Fruit fly (Drosophila melanogaster) whole organism, wandering third instar larva: ENCODE measurements around the gene CG1428.

ENCODE experiments used
- Abd-B ChIP-seq: fragments of >200 bp; optimal IDR thresholded peaks from 2 replicates; lab custom pipeline; 2017; ENCODE audit warnings: missing biosample characterization, missing genetic modification characterization
- CG32264 ChIP-seq: fragments of 200-800 bp; sonication (Bioruptor generic); optimal IDR thresholded peaks from 2 replicates; lab custom pipeline; 2016; ENCODE audit warnings: missing biosample characterization, missing genetic modification characterization
- CG9705 ChIP-seq: fragments of 200-800 bp; sonication (Bioruptor generic); optimal IDR thresholded peaks from 2 replicates; lab custom pipeline; 2018; ENCODE audit warnings: missing biosample characterization, mild to moderate bottlenecking, missing genetic modification characterization
- CrebA ChIP-seq: fragments of 200-800 bp; sonication (Bioruptor generic); optimal IDR thresholded peaks from 2 replicates; lab custom pipeline; 2016; ENCODE audit warnings: missing biosample characterization, mild to moderate bottlenecking, missing genetic modification characterization, borderline replicate concordance
- Dfd ChIP-seq: fragments of >200 bp; optimal IDR thresholded peaks from 2 replicates; lab custom pipeline; 2017; ENCODE audit warnings: missing biosample characterization, missing genetic modification characterization
- Dif ChIP-seq: fragments of 200-275, 200-300 bp; sonication (Bioruptor generic); optimal IDR thresholded peaks from 2 replicates; lab custom pipeline; 2018; ENCODE audit warnings: missing biosample characterization, missing genetic modification characterization; ENCODE audit not compliant: partially characterized antibody
- GATAd ChIP-seq: sonication (Bioruptor generic); optimal IDR thresholded peaks from 2 replicates; lab custom pipeline; 2016; ENCODE audit warnings: missing biosample characterization, missing genetic modification characterization
- HLH106 ChIP-seq: fragments of 200-800 bp; optimal IDR thresholded peaks from 3 replicates; lab custom pipeline; 2019; ENCODE audit warnings: missing biosample characterization, mild to moderate bottlenecking, missing genetic modification characterization, moderate library complexity
- Hnf4 ChIP-seq: fragments of 200-800 bp; sonication (Bioruptor generic); optimal IDR thresholded peaks from 2 replicates; lab custom pipeline; 2016; ENCODE audit warnings: missing biosample characterization, mild to moderate bottlenecking, missing genetic modification characterization
- Hr78 ChIP-seq: fragments of >200 bp; optimal IDR thresholded peaks from 2 replicates; lab custom pipeline; 2017; ENCODE audit warnings: missing biosample characterization, missing genetic modification characterization
- Hr83 ChIP-seq: fragments of 200-300 bp; sonication (Bioruptor generic); optimal IDR thresholded peaks from 2 replicates; lab custom pipeline; 2016; ENCODE audit warnings: missing biosample characterization, mild to moderate bottlenecking, missing genetic modification characterization, moderate library complexity; ENCODE audit not compliant: poor library complexity, severe bottlenecking
- Jra ChIP-seq: sonication (Bioruptor generic); optimal IDR thresholded peaks from 2 replicates; lab custom pipeline; 2016; ENCODE audit warnings: missing biosample characterization, missing genetic modification characterization
- Mio ChIP-seq: sonication (Bioruptor generic); optimal IDR thresholded peaks from 2 replicates; lab custom pipeline; 2016; ENCODE audit warnings: missing biosample characterization, missing genetic modification characterization
- Myc ChIP-seq: fragments of >200 bp; optimal IDR thresholded peaks from 2 replicates; lab custom pipeline; 2017
- OdsH ChIP-seq: fragments of 200-800 bp; sonication (Bioruptor generic); optimal IDR thresholded peaks from 2 replicates; lab custom pipeline; 2016; ENCODE audit warnings: missing biosample characterization, mild to moderate bottlenecking, missing genetic modification characterization
- Rel ChIP-seq, 2 experiments: fragments of 200-800 bp; sonication (Bioruptor generic) in 1 of 2; optimal IDR thresholded peaks; 2 replicates in 1 of 2; 3 replicates in 1 of 2; lab custom pipeline; 2016 to 2019; ENCODE audit warnings: mild to moderate bottlenecking in 2 of 2, missing biosample characterization in 2 of 2, missing genetic modification characterization in 2 of 2, moderate library complexity in 1 of 2
- Sp1 ChIP-seq: fragments of 200-800 bp; sonication (Bioruptor generic); optimal IDR thresholded peaks from 3 replicates; lab custom pipeline; 2019; ENCODE audit warnings: missing biosample characterization, mild to moderate bottlenecking, missing genetic modification characterization, moderate library complexity
- Vsx2 ChIP-seq: fragments of 200-300, 225-300 bp; sonication (Bioruptor generic); optimal IDR thresholded peaks from 2 replicates; lab custom pipeline; 2018; ENCODE audit warnings: missing biosample characterization, missing genetic modification characterization; ENCODE audit not compliant: partially characterized antibody
- br ChIP-seq: fragments of 200-800 bp; sonication (Bioruptor generic); optimal IDR thresholded peaks from 2 replicates; lab custom pipeline; 2016; ENCODE audit warnings: missing biosample characterization, missing genetic modification characterization
- brk ChIP-seq: fragments of 200-800 bp; sonication (Bioruptor generic); optimal IDR thresholded peaks from 2 replicates; lab custom pipeline; 2016; ENCODE audit warnings: missing biosample characterization, mild to moderate bottlenecking, missing genetic modification characterization
- dl ChIP-seq, 2 experiments: fragments of 175-275, 200-275 bp in 1 of 2; fragments of 200-275 bp in 1 of 2; sonication (Bioruptor generic); optimal IDR thresholded peaks; lab custom pipeline; 2018; ENCODE audit warnings: mild to moderate bottlenecking in 2 of 2, missing biosample characterization in 2 of 2, missing genetic modification characterization in 2 of 2, moderate library complexity in 2 of 2; ENCODE audit not compliant: partially characterized antibody in 2 of 2, insufficient read depth in 1 of 2
- dmrt93B ChIP-seq: fragments of 200-800 bp; sonication (Bioruptor generic); optimal IDR thresholded peaks from 2 replicates; lab custom pipeline; 2018; ENCODE audit warnings: missing biosample characterization, mild to moderate bottlenecking, missing genetic modification characterization
- dsf ChIP-seq: sonication (Bioruptor generic); optimal IDR thresholded peaks from 2 replicates; lab custom pipeline; 2016; ENCODE audit warnings: missing biosample characterization, missing genetic modification characterization, borderline replicate concordance
- ey ChIP-seq: fragments of 200-800 bp; sonication (Bioruptor generic); optimal IDR thresholded peaks from 2 replicates; lab custom pipeline; 2016; ENCODE audit warnings: missing biosample characterization, missing genetic modification characterization
- foxo ChIP-seq, 2 experiments: fragments of 200-800 bp; sonication (Bioruptor generic); optimal IDR thresholded peaks; 2 replicates in 1 of 2; 3 replicates in 1 of 2; lab custom pipeline; 2016 to 2017; ENCODE audit warnings: missing biosample characterization in 2 of 2, missing genetic modification characterization in 2 of 2
- fru ChIP-seq: fragments of 200-800 bp; sonication (Bioruptor generic); optimal IDR thresholded peaks from 3 replicates; lab custom pipeline; 2016; ENCODE audit warnings: missing biosample characterization, mild to moderate bottlenecking, missing genetic modification characterization
- h ChIP-seq: fragments of 200-800 bp; sonication (Bioruptor generic); optimal IDR thresholded peaks from 3 replicates; lab custom pipeline; 2016; ENCODE audit warnings: missing biosample characterization, mild to moderate bottlenecking, missing genetic modification characterization
- lola ChIP-seq: fragments of >200 bp; optimal IDR thresholded peaks from 2 replicates; lab custom pipeline; 2017; ENCODE audit warnings: missing biosample characterization, missing genetic modification characterization
- pan ChIP-seq: fragments of >200 bp; optimal IDR thresholded peaks from 2 replicates; lab custom pipeline; 2017
- psq ChIP-seq: fragments of 200-800 bp; sonication (Bioruptor generic); optimal IDR thresholded peaks from 3 replicates; lab custom pipeline; 2017; ENCODE audit warnings: missing biosample characterization, mild to moderate bottlenecking, missing genetic modification characterization, moderate library complexity
- rgr ChIP-seq: fragments of 200-800 bp; sonication (Bioruptor generic); optimal IDR thresholded peaks from 3 replicates; lab custom pipeline; 2016; ENCODE audit warnings: missing biosample characterization, mild to moderate bottlenecking, missing genetic modification characterization
- sage ChIP-seq: fragments of 200-800 bp; sonication (Bioruptor generic); optimal IDR thresholded peaks from 2 replicates; lab custom pipeline; 2016; ENCODE audit warnings: missing biosample characterization, mild to moderate bottlenecking, missing genetic modification characterization
- sv ChIP-seq: fragments of 200-800 bp; sonication (Bioruptor generic); optimal IDR thresholded peaks from 3 replicates; lab custom pipeline; 2016; ENCODE audit warnings: missing biosample characterization, missing genetic modification characterization
- tai ChIP-seq: sonication (Bioruptor generic); optimal IDR thresholded peaks from 2 replicates; lab custom pipeline; 2016; ENCODE audit warnings: missing biosample characterization, missing genetic modification characterization
- usp ChIP-seq: fragments of >200 bp; optimal IDR thresholded peaks from 2 replicates; lab custom pipeline; 2017; ENCODE audit warnings: missing biosample characterization, missing genetic modification characterization
- woc ChIP-seq: sonication (Bioruptor generic); optimal IDR thresholded peaks from 2 replicates; lab custom pipeline; 2016; ENCODE audit warnings: missing biosample characterization, mild to moderate bottlenecking, missing genetic modification characterization

CG1428 gene

DNA sequence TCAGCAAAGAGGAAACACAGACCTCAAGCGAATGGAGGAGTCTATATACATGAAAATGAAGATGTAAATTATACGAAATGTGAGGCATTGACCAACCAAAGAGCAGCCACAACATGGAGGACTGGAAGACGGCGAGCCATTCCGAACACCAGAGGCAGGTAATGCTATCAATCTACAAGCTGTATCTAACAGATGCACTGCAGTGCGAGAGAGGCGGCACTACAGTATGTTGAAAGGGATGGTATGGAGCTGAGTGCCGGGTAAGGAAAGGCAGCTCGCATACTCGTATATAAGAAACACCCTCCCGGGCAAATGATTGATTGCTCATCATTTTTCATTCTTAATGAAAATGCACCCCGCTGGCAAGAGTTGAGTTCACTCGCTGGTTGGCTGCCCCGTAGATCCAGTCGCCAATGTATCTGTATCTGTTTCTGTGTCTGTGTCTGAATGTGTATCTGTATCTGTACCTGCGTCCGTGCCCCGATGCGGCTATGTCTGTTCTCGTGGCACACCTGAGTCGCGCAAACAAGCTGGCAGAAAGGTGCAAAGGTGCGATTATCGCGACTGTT is 37.3 kb upstream of the CG1428 start:
- TF ChIP-seq Dif (GFP tag; lab: Kevin White, UChicago) (no peak), CrebA (no peak), foxo (GFP tag; optimal IDR thresholded peaks at IDR 0.05; lab: Kevin White, UChicago) (no peak), fru (GFP tag; lab: Kevin White, UChicago) (no peak), usp (no peak), OdsH (GFP tag; lab: Kevin White, UChicago) (no peak), Hnf4 (GFP tag; lab: Kevin White, UChicago) (no peak), psq (GFP tag; lab: Kevin White, UChicago) (no peak), Mio (GFP tag; lab: Kevin White, UChicago) (no peak), Dfd (GFP tag; lab: Kevin White, UChicago) (no peak), br (no peak), CG32264 (GFP tag; lab: Kevin White, UChicago) (no peak), dl (GFP tag; optimal IDR thresholded peaks at IDR 0.05; lab: Kevin White, UChicago; ENCODE audit: insufficient read depth in 1 of 2, partially characterized antibody in 2 of 2) (no peak), dsf (GFP tag; lab: Kevin White, UChicago) (no peak), sage (GFP tag; lab: Kevin White, UChicago) (no peak)

dm6 chr2L:21871708-21872107 is 34.4 kb upstream of the CG1428 start:
- TF ChIP-seq CG32264 (GFP tag; lab: Kevin White, UChicago) (no peak), h (GFP tag; lab: Kevin White, UChicago) (no peak), Dif (GFP tag; lab: Kevin White, UChicago) (no peak), CG9705 (GFP tag; lab: Kevin White, UChicago) (no peak), GATAd (GFP tag; lab: Kevin White, UChicago) (no peak), CrebA (no peak), HLH106 (tag; lab: Kevin White, UChicago) (no peak), sage (GFP tag; lab: Kevin White, UChicago) (no peak), Dfd (GFP tag; lab: Kevin White, UChicago) (no peak), dsf (GFP tag; lab: Kevin White, UChicago) (no peak), ey (GFP tag; lab: Kevin White, UChicago) (no peak), Sp1 (GFP tag; lab: Kevin White, UChicago) (no peak), br (no peak), foxo (GFP tag; optimal IDR thresholded peaks at IDR 0.05; lab: Kevin White, UChicago) (no peak), dl (GFP tag; optimal IDR thresholded peaks at IDR 0.05; lab: Kevin White, UChicago; ENCODE audit: insufficient read depth in 1 of 2, partially characterized antibody in 2 of 2) (no peak), woc (no peak)
- TF ChIP-seq, all 38 proteins: peak for 0

DNA sequence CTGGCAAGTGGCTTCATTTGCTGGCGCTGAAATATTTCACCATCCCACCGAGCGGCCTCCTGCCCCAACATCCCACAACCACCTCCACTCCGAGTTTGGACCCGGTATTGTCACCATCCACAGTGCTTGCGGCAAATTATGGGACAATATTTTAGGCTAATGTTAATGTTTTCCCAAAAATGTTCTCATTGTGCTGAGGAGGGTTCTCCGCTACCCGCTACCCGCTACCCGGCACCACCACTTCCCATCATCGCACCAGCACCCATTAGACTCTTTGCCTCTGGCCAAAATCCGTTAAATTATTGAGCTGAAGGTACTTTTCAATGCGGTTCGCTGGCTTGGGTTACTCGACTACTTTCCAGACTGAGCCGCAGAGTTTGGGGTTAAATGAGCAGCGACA is 32.4 kb upstream of the CG1428 start:
- no peak for TF ChIP-seq CrebA
- TF ChIP-seq pan = no peak

DNA sequence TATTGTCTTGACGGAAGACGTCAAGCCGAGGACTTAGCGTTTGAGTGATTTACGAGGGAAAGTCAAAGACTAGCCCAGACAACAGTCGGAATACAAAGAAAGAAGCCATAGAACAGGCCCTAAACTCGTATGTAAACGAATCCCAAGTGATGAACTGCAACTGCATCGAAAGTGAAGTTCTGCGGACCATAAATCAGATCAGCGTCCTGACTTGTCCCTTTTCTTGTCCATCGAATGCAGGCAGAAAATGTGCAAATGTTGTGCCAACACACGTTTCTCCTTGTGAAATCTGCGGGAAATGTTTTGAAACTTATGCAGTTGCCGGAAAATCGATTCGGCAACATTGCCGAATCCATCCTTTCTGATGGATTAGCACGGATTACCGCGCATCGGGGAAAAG is 29.1 kb upstream of the CG1428 start:
- TF ChIP-seq Rel (GFP tag; optimal IDR thresholded peaks at IDR 0.05; lab: Kevin White, UChicago) = no peak
- no peak for TF ChIP-seq Rel (tag; optimal IDR thresholded peaks at IDR 0.05; lab: Kevin White, UChicago)
- no peak for TF ChIP-seq rgr

DNA sequence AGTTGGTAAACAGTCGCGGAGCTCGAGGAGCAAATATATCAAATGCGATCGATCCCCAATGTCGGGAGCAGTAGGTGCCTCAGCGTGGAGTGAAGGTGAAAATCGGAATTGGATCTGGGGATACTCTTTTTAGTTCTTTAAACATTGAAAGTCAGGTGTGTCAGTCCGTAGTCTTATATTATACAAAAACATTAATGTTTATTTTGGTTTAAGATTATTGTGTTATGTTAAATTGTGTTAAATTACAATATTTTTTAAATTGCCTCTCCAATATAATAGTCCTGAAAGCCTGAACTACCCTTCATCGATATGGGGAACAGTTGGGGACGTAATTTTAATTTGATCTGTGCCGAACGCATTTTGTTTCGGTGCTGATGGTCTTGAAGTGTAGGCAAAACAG is 26.7 kb upstream of the CG1428 start:
- TF ChIP-seq Sp1 (GFP tag; lab: Kevin White, UChicago) (peak; percentile 51), ey (GFP tag; lab: Kevin White, UChicago) (peak; percentile 36), dmrt93B (GFP tag; lab: Kevin White, UChicago) (peak; percentile 4), lola (GFP tag; lab: Kevin White, UChicago) (no peak), br (peak; percentile 26), CG32264 (GFP tag; lab: Kevin White, UChicago) (no peak), h (GFP tag; lab: Kevin White, UChicago) (peak; percentile 57), Abd-B (GFP tag; lab: Kevin White, UChicago) (no peak), Hnf4 (GFP tag; lab: Kevin White, UChicago) (no peak), dsf (GFP tag; lab: Kevin White, UChicago) (no peak), Dif (GFP tag; lab: Kevin White, UChicago) (no peak), Jra (no peak), foxo (GFP tag; optimal IDR thresholded peaks at IDR 0.05; lab: Kevin White, UChicago) (peak in 1 of 2 experiments; percentile 54), pan (no peak), usp (no peak), psq (GFP tag; lab: Kevin White, UChicago) (peak; percentile 45), rgr (peak; percentile 45), woc (peak; percentile 52), CG9705 (GFP tag; lab: Kevin White, UChicago) (no peak), Myc (no peak), Dfd (GFP tag; lab: Kevin White, UChicago) (no peak), OdsH (GFP tag; lab: Kevin White, UChicago) (peak; percentile 46), Hr78 (GFP tag; lab: Kevin White, UChicago) (no peak), Hr83 (no peak), sv (GFP tag; lab: Kevin White, UChicago) (no peak), Mio (GFP tag; lab: Kevin White, UChicago) (no peak), tai (GFP tag; lab: Kevin White, UChicago) (no peak), brk (GFP tag; lab: Kevin White, UChicago) (no peak), CrebA (no peak), Rel (GFP tag; optimal IDR thresholded peaks at IDR 0.05; lab: Kevin White, UChicago) (no peak), Rel (tag; optimal IDR thresholded peaks at IDR 0.05; lab: Kevin White, UChicago) (no peak), HLH106 (tag; lab: Kevin White, UChicago) (peak; percentile 50), fru (GFP tag; lab: Kevin White, UChicago) (peak; percentile 53), Vsx2 (GFP tag; lab: Kevin White, UChicago) (no peak)
- TF ChIP-seq, all 38 proteins: peak for 12
